Worm (Caenorhabditis elegans) whole organism, young adult: ENCODE data around the gene T25D3.3.
A peak's percentile ranks its signal among the peaks of the same experiment; 100 is the strongest.

ENCODE experiments used
- B0035.1 ChIP-seq: sonication (generic microtip); optimal IDR thresholded peaks from 2 replicates; lab custom pipeline; 2016; ENCODE audit warnings: missing genetic modification characterization, mild to moderate bottlenecking, missing compliant biosample characterization, missing genotype, missing genetic modification reagents
- C06A6.2 ChIP-seq: fragments of 200-800 bp; sonication (Bioruptor generic); conservative IDR thresholded peaks from 2 replicates; pipeline ENCODE4 v1.3.6; 2022; ENCODE audit warnings: missing genetic modification characterization, missing compliant biosample characterization
- C17E4.6 ChIP-seq: fragments of 200-800 bp; sonication (Bioruptor generic); IDR thresholded peaks from 2 replicates; pipeline ENCODE4 v1.3.6; 2022; ENCODE audit warnings: missing genetic modification reagents, missing genetic modification characterization, missing compliant biosample characterization
- D2030.7 ChIP-seq: fragments of 200-800 bp; sonication (Bioruptor generic); IDR thresholded peaks from 2 replicates; pipeline ENCODE4 v1.3.6; 2022; ENCODE audit warnings: missing genetic modification reagents, missing genetic modification characterization, missing compliant biosample characterization
- F22D6.2 ChIP-seq: sonication (generic microtip); optimal IDR thresholded peaks from 2 replicates; lab custom pipeline; 2016; ENCODE audit warnings: mild to moderate bottlenecking, missing genetic modification characterization, missing compliant biosample characterization
- F23B12.7 ChIP-seq: sonication (generic microtip); optimal IDR thresholded peaks from 2 replicates; lab custom pipeline; 2017; ENCODE audit warnings: missing genetic modification characterization, mild to moderate bottlenecking, missing compliant biosample characterization, antibody characterized with exemption, moderate library complexity; ENCODE audit not compliant: insufficient read depth
- F49E8.2 ChIP-seq: sonication (generic microtip); optimal IDR thresholded peaks from 3 replicates; lab custom pipeline; 2017; ENCODE audit warnings: missing genetic modification characterization, mild to moderate bottlenecking, missing compliant biosample characterization, antibody characterized with exemption, moderate library complexity; ENCODE audit not compliant: insufficient read depth
- F55B11.4 ChIP-seq: sonication (generic microtip); optimal IDR thresholded peaks from 2 replicates; lab custom pipeline; 2016; ENCODE audit warnings: missing compliant biosample characterization, missing genetic modification characterization, borderline replicate concordance; ENCODE audit not compliant: insufficient read depth
- F57A8.1 ChIP-seq: fragments of 200-800 bp; sonication (Bioruptor generic); optimal IDR thresholded peaks from 2 replicates; lab custom pipeline; 2018; ENCODE audit warnings: mild to moderate bottlenecking, missing genetic modification characterization, moderate library complexity, missing compliant biosample characterization
- F57C9.4 ChIP-seq: sonication (generic microtip); optimal IDR thresholded peaks from 2 replicates; lab custom pipeline; 2017; ENCODE audit warnings: mild to moderate bottlenecking, missing genetic modification characterization, missing compliant biosample characterization
- K12H6.12 ChIP-seq: fragments of 200-800 bp; sonication (Bioruptor generic); optimal IDR thresholded peaks from 2 replicates; lab custom pipeline; 2018; ENCODE audit warnings: mild to moderate bottlenecking, missing genetic modification characterization, missing compliant biosample characterization
- T26A5.8 ChIP-seq: sonication (generic microtip); optimal IDR thresholded peaks from 2 replicates; lab custom pipeline; 2016; ENCODE audit warnings: missing genetic modification characterization, missing compliant biosample characterization
- Y53F4B.3 ChIP-seq: fragments of 200-800 bp; sonication (Bioruptor generic); IDR thresholded peaks from 2 replicates; pipeline ENCODE4 v1.3.6; 2022; ENCODE audit warnings: missing genetic modification reagents, missing genetic modification characterization, missing compliant biosample characterization
- Y53G8AR.9 ChIP-seq: fragments of 200-800 bp; sonication (Bioruptor generic); conservative IDR thresholded peaks from 2 replicates; pipeline ENCODE4 v1.3.6; 2022; ENCODE audit warnings: missing genetic modification reagents, missing genetic modification characterization, missing compliant biosample characterization
- Y56A3A.18 ChIP-seq: fragments of 200-800 bp; sonication (Bioruptor generic); IDR thresholded peaks from 2 replicates; pipeline ENCODE4 v1.3.6; 2022; ENCODE audit warnings: missing genetic modification reagents, missing genetic modification characterization, missing compliant biosample characterization
- Y67H2A.10 ChIP-seq: fragments of 200-800 bp; sonication (Bioruptor generic); conservative IDR thresholded peaks from 2 replicates; pipeline ENCODE4 v1.3.6; 2022; ENCODE audit warnings: missing genetic modification reagents, missing genetic modification characterization, missing compliant biosample characterization
- Y79H2A.3 ChIP-seq: fragments of 200-800 bp; sonication (Bioruptor generic); conservative IDR thresholded peaks from 2 replicates; pipeline ENCODE4 v1.3.6; 2022; ENCODE audit warnings: missing genetic modification reagents, missing genetic modification characterization, missing compliant biosample characterization
- Y95B8A.8 ChIP-seq: fragments of 200-800 bp; sonication (Bioruptor generic); IDR thresholded peaks from 2 replicates; pipeline ENCODE4 v1.3.6; 2022; ENCODE audit warnings: missing genetic modification reagents, missing genetic modification characterization, missing compliant biosample characterization
- athp-1 ChIP-seq: sonication (generic microtip); optimal IDR thresholded peaks from 2 replicates; lab custom pipeline; 2017; ENCODE audit warnings: mild to moderate bottlenecking, missing genetic modification characterization, missing compliant biosample characterization
- attf-3 ChIP-seq: fragments of 200-800 bp; sonication (Bioruptor generic); conservative IDR thresholded peaks from 2 replicates; pipeline ENCODE4 v1.3.6; 2022; ENCODE audit warnings: missing genetic modification reagents, missing genetic modification characterization, missing compliant biosample characterization
- attf-5 ChIP-seq: fragments of 200-800 bp; sonication (Bioruptor generic); optimal IDR thresholded peaks from 2 replicates; lab custom pipeline; 2018; ENCODE audit warnings: mild to moderate bottlenecking, missing genetic modification characterization, missing compliant biosample characterization
- bed-2 ChIP-seq: fragments of 200-800 bp; sonication (Bioruptor generic); IDR thresholded peaks from 2 replicates; pipeline ENCODE4 v1.3.6; 2022; ENCODE audit warnings: missing genetic modification reagents, missing genetic modification characterization, missing compliant biosample characterization
- ceh-100 ChIP-seq: fragments of 200-800 bp; sonication (Bioruptor generic); IDR thresholded peaks from 2 replicates; pipeline ENCODE4 v1.3.6; 2022; ENCODE audit warnings: missing genetic modification reagents, missing genetic modification characterization, missing compliant biosample characterization
- ceh-27 ChIP-seq: fragments of 200-800 bp; sonication (Bioruptor generic); optimal IDR thresholded peaks from 2 replicates; lab custom pipeline; 2018; ENCODE audit warnings: mild to moderate bottlenecking, missing genetic modification characterization, moderate library complexity, missing compliant biosample characterization
- ceh-58 ChIP-seq: fragments of 200-800 bp; sonication (Bioruptor generic); IDR thresholded peaks from 2 replicates; pipeline ENCODE4 v1.3.6; 2022; ENCODE audit warnings: missing genetic modification characterization, missing compliant biosample characterization
- ceh-91 ChIP-seq: fragments of 200-800 bp; sonication (Bioruptor generic); IDR thresholded peaks from 2 replicates; pipeline ENCODE4 v1.3.6; 2022; ENCODE audit warnings: missing genetic modification reagents, missing genetic modification characterization, missing compliant biosample characterization
- efl-1 ChIP-seq: fragments of 150-350 bp; optimal IDR thresholded peaks from 2 replicates; lab custom pipeline; 2014; ENCODE audit warnings: missing biosample characterization, missing genetic modification reagents, missing genetic modification characterization
- egl-44 ChIP-seq: fragments of 200-800 bp; sonication (Bioruptor generic); IDR thresholded peaks from 2 replicates; pipeline ENCODE4 v1.3.6; 2022; ENCODE audit warnings: missing genetic modification reagents, missing genetic modification characterization, missing compliant biosample characterization
- ekl-4 ChIP-seq: fragments of 200-800 bp; sonication (Bioruptor generic); IDR thresholded peaks from 2 replicates; pipeline ENCODE4 v1.3.6; 2022; ENCODE audit warnings: missing genetic modification reagents, missing genetic modification characterization, missing compliant biosample characterization
- him-1 ChIP-seq: sonication (generic microtip); optimal IDR thresholded peaks from 2 replicates; lab custom pipeline; 2016; ENCODE audit warnings: missing genotype, missing genetic modification reagents, missing genetic modification characterization, missing compliant biosample characterization
- hmg-1.2 ChIP-seq: fragments of 200-800 bp; sonication (Bioruptor generic); IDR thresholded peaks from 2 replicates; pipeline ENCODE4 v1.3.6; 2022; ENCODE audit warnings: missing genetic modification reagents, missing genetic modification characterization, missing compliant biosample characterization
- let-607 ChIP-seq, 2 experiments: fragments of 200-800 bp in 1 of 2; sonication (Bioruptor generic) in 1 of 2; sonication (generic microtip) in 1 of 2; optimal IDR thresholded peaks; 2 replicates each; lab custom pipeline; 2016 to 2018; ENCODE audit warnings: mild to moderate bottlenecking in 2 of 2, missing compliant biosample characterization in 2 of 2, missing genetic modification characterization in 2 of 2, moderate library complexity in 2 of 2, missing genotype in 1 of 2
- lin-26 ChIP-seq: fragments of 200-800 bp; sonication (Bioruptor generic); IDR thresholded peaks from 2 replicates; pipeline ENCODE4 v1.3.6; 2022; ENCODE audit warnings: missing genetic modification reagents, missing genetic modification characterization, missing compliant biosample characterization
- lin-35 ChIP-seq, 3 experiments: fragments of 150-350 bp in 2 of 3; sonication (generic microtip) in 1 of 3; optimal IDR thresholded peaks; 2 replicates each; lab custom pipeline; 2014 to 2018; ENCODE audit warnings: missing biosample characterization in 3 of 3, missing genetic modification characterization in 3 of 3, missing genetic modification reagents in 3 of 3
- lir-1 ChIP-seq: fragments of 200-800 bp; sonication (Bioruptor generic); conservative IDR thresholded peaks from 2 replicates; pipeline ENCODE4 v1.3.6; 2022; ENCODE audit warnings: missing genetic modification reagents, missing genetic modification characterization, missing compliant biosample characterization
- madf-3 ChIP-seq: fragments of 200-800 bp; sonication (Bioruptor generic); IDR thresholded peaks from 2 replicates; pipeline ENCODE4 v1.3.6; 2022; ENCODE audit warnings: missing genetic modification reagents, missing genetic modification characterization, missing compliant biosample characterization
- madf-6 ChIP-seq: fragments of 200-800 bp; sonication (Bioruptor generic); IDR thresholded peaks from 2 replicates; pipeline ENCODE4 v1.3.6; 2022; ENCODE audit warnings: missing genetic modification reagents, missing genetic modification characterization, missing compliant biosample characterization
- nfya-2 ChIP-seq: fragments of 200-800 bp; sonication (Bioruptor generic); IDR thresholded peaks from 2 replicates; pipeline ENCODE4 v1.3.6; 2022; ENCODE audit warnings: missing genetic modification reagents, missing genetic modification characterization, missing compliant biosample characterization
- nfyb-1 ChIP-seq: fragments of 200-800 bp; sonication (Bioruptor generic); IDR thresholded peaks from 2 replicates; pipeline ENCODE4 v1.3.6; 2022; ENCODE audit warnings: missing genetic modification reagents, missing genetic modification characterization, missing compliant biosample characterization
- nhr-27 ChIP-seq: fragments of 200-800 bp; sonication (Bioruptor generic); optimal IDR thresholded peaks from 2 replicates; lab custom pipeline; 2018; ENCODE audit warnings: mild to moderate bottlenecking, missing genetic modification characterization, moderate library complexity, missing compliant biosample characterization
- pbrm-1 ChIP-seq: fragments of 200-800 bp; sonication (Bioruptor generic); IDR thresholded peaks from 2 replicates; pipeline ENCODE4 v1.3.6; 2022; ENCODE audit warnings: missing genetic modification reagents, missing genetic modification characterization, missing compliant biosample characterization
- pha-4 ChIP-seq: fragments of 150-350 bp; sonication (generic microtip); optimal IDR thresholded peaks from 2 replicates; lab custom pipeline; 2014; ENCODE audit warnings: missing biosample characterization, missing genetic modification reagents, missing genetic modification characterization
- rcor-1 ChIP-seq: fragments of 200-800 bp; sonication (Bioruptor generic); IDR thresholded peaks from 2 replicates; pipeline ENCODE4 v1.3.6; 2022; ENCODE audit warnings: missing genetic modification reagents, missing genetic modification characterization, missing compliant biosample characterization
- sea-2 ChIP-seq: fragments of 200-800 bp; sonication (Bioruptor generic); IDR thresholded peaks from 2 replicates; pipeline ENCODE4 v1.3.6; 2022; ENCODE audit warnings: missing genetic modification characterization, missing compliant biosample characterization
- snpc-1.3 ChIP-seq: sonication (generic microtip); optimal IDR thresholded peaks from 2 replicates; lab custom pipeline; 2017; ENCODE audit warnings: missing genetic modification characterization, mild to moderate bottlenecking, missing compliant biosample characterization, antibody characterized with exemption, moderate library complexity, missing genotype, missing genetic modification reagents; ENCODE audit not compliant: insufficient read depth
- snpc-3.4 ChIP-seq: sonication (generic microtip); optimal IDR thresholded peaks from 2 replicates; lab custom pipeline; 2017; ENCODE audit warnings: missing genetic modification characterization, mild to moderate bottlenecking, missing compliant biosample characterization, antibody characterized with exemption, moderate library complexity, missing genotype, missing genetic modification reagents
- tlf-1 ChIP-seq: fragments of 200-800 bp; sonication (Bioruptor generic); optimal IDR thresholded peaks from 2 replicates; lab custom pipeline; 2018; ENCODE audit warnings: mild to moderate bottlenecking, missing genetic modification characterization, missing compliant biosample characterization
- xnd-1 ChIP-seq: sonication (generic microtip); optimal IDR thresholded peaks from 2 replicates; lab custom pipeline; 2016; ENCODE audit warnings: missing genotype, missing genetic modification reagents, missing genetic modification characterization, missing compliant biosample characterization

Gene T25D3.3

DNA sequence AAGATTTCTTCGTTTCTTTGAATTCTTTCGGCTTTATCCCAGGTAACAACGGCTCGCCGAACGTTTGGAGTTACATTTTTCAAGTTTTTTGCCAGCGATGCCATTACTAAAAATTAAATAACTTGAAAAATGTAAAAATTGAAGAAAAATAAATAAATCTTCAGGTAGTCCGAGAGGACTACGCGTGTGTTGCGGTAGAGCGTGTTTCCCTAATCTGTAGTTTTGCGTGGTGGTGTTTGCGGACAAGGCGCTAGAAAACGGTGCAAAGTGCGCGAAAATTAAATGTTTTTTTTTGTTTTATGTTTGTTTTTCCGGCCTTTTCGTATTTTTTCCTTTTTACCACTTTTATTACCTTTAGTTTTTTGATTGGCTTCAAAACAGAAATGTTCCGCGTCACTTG, 3.5 kb downstream of the T25D3.3 start, which contains the start of gene mrpl-28:
TSS of gene mrpl-28 (minus strand) at position 106 of the 400 bp plus-strand sequence.
- TF ChIP-seq xnd-1 (tag; lab: Kevin White, UChicago) = peak; percentile 22
- TF ChIP-seq Y95B8A.8 (GFP tag; lab: Robert Waterston, UW) = 0 out of 2 replicates have a peak, but pooled peaks have one; percentile 61
- no peak for TF ChIP-seq sea-2
- peak; percentile 90 for TF ChIP-seq D2030.7 (GFP tag; lab: Robert Waterston, UW)
- peak; percentile 35; the same call in 1 of the 2 replicates for TF ChIP-seq ceh-91
- TF ChIP-seq F55B11.4 (tag; lab: Kevin White, UChicago) = no peak
- TF ChIP-seq ceh-100 (GFP tag; lab: Robert Waterston, UW) = peak; percentile 76
- peak; percentile 92 for TF ChIP-seq ekl-4 (GFP tag; lab: Robert Waterston, UW)
- no peak for TF ChIP-seq lin-26
- no peak for TF ChIP-seq nhr-27 (tag; lab: Kevin White, UChicago)
- peak; percentile 76 for TF ChIP-seq efl-1 (GFP tag; lab: Kevin White, UChicago)
- TF ChIP-seq F22D6.2 (tag; lab: Kevin White, UChicago) = peak; percentile 11
- TF ChIP-seq Y79H2A.3 (GFP tag; lab: Robert Waterston, UW) = no peak
- peak; percentile 63 for TF ChIP-seq ceh-27
- TF ChIP-seq F49E8.2 (tag; lab: Kevin White, UChicago) = no peak
- peak; percentile 67 for TF ChIP-seq attf-5 (GFP tag; lab: Kevin White, UChicago)
- peak; percentile 64 for TF ChIP-seq hmg-1.2 (GFP tag; lab: Robert Waterston, UW)
- TF ChIP-seq nfya-2 (GFP tag; lab: Robert Waterston, UW) = no peak
- no peak for TF ChIP-seq B0035.1 (tag; lab: Kevin White, UChicago)
- TF ChIP-seq T26A5.8 (tag; lab: Kevin White, UChicago) = no peak
- TF ChIP-seq pha-4 (tag; lab: Kevin White, UChicago) = peak; percentile 3
- peak; percentile 12 for TF ChIP-seq him-1 (tag; lab: Kevin White, UChicago)
- peak; percentile 75 for TF ChIP-seq snpc-3.4 (tag; lab: Kevin White, UChicago)
- peak; percentile 80 for TF ChIP-seq athp-1 (tag; lab: Kevin White, UChicago)
- TF ChIP-seq rcor-1 (GFP tag; lab: Robert Waterston, UW) = peak; percentile 90
- peak in 2 of 3 experiments; percentile 57 to 90 for TF ChIP-seq lin-35 (GFP tag; optimal IDR thresholded peaks at IDR 0.05; lab: Kevin White, UChicago)
- no peak for TF ChIP-seq ceh-58
- TF ChIP-seq F23B12.7 (tag; lab: Kevin White, UChicago) = peak; percentile 38
- TF ChIP-seq Y56A3A.18 (GFP tag; lab: Robert Waterston, UW) = peak; percentile 73; the same call in 1 of the 2 replicates
- TF ChIP-seq K12H6.12 (tag; lab: Kevin White, UChicago) = peak; percentile 20
- peak; percentile 81 for TF ChIP-seq nfyb-1 (GFP tag; lab: Robert Waterston, UW)
- peak; percentile 89 for TF ChIP-seq pbrm-1 (GFP tag; lab: Robert Waterston, UW)
- TF ChIP-seq C17E4.6 = no peak
- TF ChIP-seq bed-2 (GFP tag; lab: Robert Waterston, UW) = no peak
- peak in 1 of 2 experiments; percentile 50 for TF ChIP-seq let-607 (tag; optimal IDR thresholded peaks at IDR 0.05; lab: Kevin White, UChicago)
- no peak for TF ChIP-seq madf-3 (GFP tag; lab: Robert Waterston, UW)
- peak; percentile 89 for TF ChIP-seq Y53G8AR.9 (GFP tag; lab: Robert Waterston, UW)
- TF ChIP-seq madf-6 (GFP tag; lab: Robert Waterston, UW) = peak; percentile 76
- peak; percentile 68 for TF ChIP-seq attf-3
- no peak for TF ChIP-seq C06A6.2
- TF ChIP-seq lir-1 (GFP tag; lab: Robert Waterston, UW) = peak; percentile 80
- TF ChIP-seq F57C9.4 = no peak
- TF ChIP-seq snpc-1.3 (tag; lab: Kevin White, UChicago) = peak; percentile 17
- 0 out of 2 replicates have a peak, but pooled peaks have one; percentile 15 for TF ChIP-seq Y67H2A.10 (GFP tag; lab: Robert Waterston, UW)
- TF ChIP-seq tlf-1 (GFP tag; lab: Kevin White, UChicago) = peak; percentile 69
- no peak for TF ChIP-seq egl-44 (GFP tag; lab: Robert Waterston, UW)
- no peak for TF ChIP-seq Y53F4B.3 (GFP tag; lab: Robert Waterston, UW)
- TF ChIP-seq F57A8.1 (GFP tag; lab: Kevin White, UChicago) = no peak
